Fruit fly (Drosophila melanogaster) whole organism, embryonic: ENCODE measurements around the gene CG17625.
A peak's percentile ranks its signal among the peaks of the same experiment; 100 is the strongest.

Experiments used
- B-H1 ChIP-seq: fragments of 200-800 bp; sonication (Bioruptor generic); IDR thresholded peaks from 3 replicates; pipeline ENCODE4 v1.3.6; 2022; ENCODE audit warnings: missing biosample characterization, missing genetic modification characterization
- CG10147 ChIP-seq: fragments of 200-800 bp; sonication (Bioruptor generic); optimal IDR thresholded peaks from 2 replicates; lab custom pipeline; 2019; ENCODE audit warnings: missing biosample characterization, mild to moderate bottlenecking, missing genetic modification characterization, moderate library complexity
- CG10431 ChIP-seq: fragments of 200-800 bp; sonication (Bioruptor generic); optimal IDR thresholded peaks from 3 replicates; lab custom pipeline; 2018; ENCODE audit warnings: missing biosample characterization, mild to moderate bottlenecking, missing genetic modification characterization
- CG10565 ChIP-seq: fragments of 200-800 bp; sonication (Bioruptor generic); optimal IDR thresholded peaks from 3 replicates; lab custom pipeline; 2016; ENCODE audit warnings: missing biosample characterization, mild to moderate bottlenecking, missing genetic modification characterization
- CG10959 ChIP-seq: fragments of 200-800 bp; sonication (Bioruptor generic); IDR thresholded peaks from 2 replicates; pipeline ENCODE4 v1.3.6; 2022; ENCODE audit warnings: missing biosample characterization, missing genetic modification characterization
- CG10979 ChIP-seq: fragments of 200-800 bp; sonication (Bioruptor generic); optimal IDR thresholded peaks from 2 replicates; lab custom pipeline; 2018; ENCODE audit warnings: missing biosample characterization, mild to moderate bottlenecking, missing genetic modification characterization, moderate library complexity
- CG12104 ChIP-seq: fragments of 200-800 bp; sonication (Bioruptor generic); optimal IDR thresholded peaks from 3 replicates; lab custom pipeline; 2016; ENCODE audit warnings: missing biosample characterization, missing genetic modification characterization
- CG12219 ChIP-seq: fragments of 200-800 bp; sonication (Bioruptor generic); optimal IDR thresholded peaks from 3 replicates; lab custom pipeline; 2018; ENCODE audit warnings: missing biosample characterization, mild to moderate bottlenecking, missing genetic modification characterization
- CG12236 ChIP-seq: fragments of 200-800 bp; sonication (Bioruptor generic); optimal IDR thresholded peaks from 2 replicates; lab custom pipeline; 2016; ENCODE audit warnings: missing biosample characterization, missing genetic modification characterization
- CG12299 ChIP-seq: fragments of 200-800 bp; sonication (Bioruptor generic); optimal IDR thresholded peaks from 2 replicates; lab custom pipeline; 2018; ENCODE audit warnings: missing biosample characterization, mild to moderate bottlenecking, missing genetic modification characterization
- CG1233 ChIP-seq: fragments of 200-800 bp; sonication (Bioruptor generic); optimal IDR thresholded peaks from 4 replicates; lab custom pipeline; 2018; ENCODE audit warnings: missing biosample characterization, mild to moderate bottlenecking, missing genetic modification characterization
- CG12744 ChIP-seq: fragments of 200-800 bp; sonication (Bioruptor generic); optimal IDR thresholded peaks from 2 replicates; lab custom pipeline; 2016; ENCODE audit warnings: missing biosample characterization, missing genetic modification characterization
- CG14710 ChIP-seq: fragments of 200-800 bp; sonication (Bioruptor generic); optimal IDR thresholded peaks from 3 replicates; lab custom pipeline; 2019; ENCODE audit warnings: missing biosample characterization, mild to moderate bottlenecking, missing genetic modification characterization, moderate library complexity
- CG15514 ChIP-seq: fragments of 200-800 bp; sonication (Bioruptor generic); optimal IDR thresholded peaks from 3 replicates; lab custom pipeline; 2017; ENCODE audit warnings: missing biosample characterization, missing genetic modification characterization, mild to moderate bottlenecking, moderate library complexity, missing genetic modification reagents
- CG1832 ChIP-seq: fragments of 200-800 bp; sonication (Bioruptor generic); optimal IDR thresholded peaks from 2 replicates; lab custom pipeline; 2017; ENCODE audit warnings: missing biosample characterization, mild to moderate bottlenecking, missing genetic modification characterization, inconsistent platforms
- CG2712 ChIP-seq: fragments of 200-800 bp; optimal IDR thresholded peaks from 3 replicates; lab custom pipeline; 2019; ENCODE audit warnings: missing biosample characterization, mild to moderate bottlenecking, missing genetic modification characterization, moderate library complexity
- CG34422 ChIP-seq: fragments of 200-800 bp; sonication (Bioruptor generic); IDR thresholded peaks from 3 replicates; pipeline ENCODE4 v1.3.6; 2022; ENCODE audit warnings: missing biosample characterization, missing genetic modification characterization
- CG4707 ChIP-seq: fragments of 200-800 bp; sonication (Bioruptor generic); optimal IDR thresholded peaks from 2 replicates; lab custom pipeline; 2018; ENCODE audit warnings: missing biosample characterization, mild to moderate bottlenecking, missing genetic modification characterization, moderate library complexity
- CG5245 ChIP-seq: fragments of 200-800 bp; sonication (Bioruptor generic); optimal IDR thresholded peaks from 3 replicates; lab custom pipeline; 2016; ENCODE audit warnings: missing biosample characterization, missing genetic modification characterization
- CG6854 ChIP-seq: fragments of 200-800 bp; sonication (Bioruptor generic); optimal IDR thresholded peaks from 3 replicates; lab custom pipeline; 2017; ENCODE audit warnings: missing biosample characterization, mild to moderate bottlenecking, missing genetic modification characterization
- CG9817 ChIP-seq: fragments of 200-800 bp; sonication (Bioruptor generic); optimal IDR thresholded peaks from 2 replicates; lab custom pipeline; 2018; ENCODE audit warnings: missing biosample characterization, mild to moderate bottlenecking, missing genetic modification characterization, moderate library complexity
- Chrac-16 ChIP-seq: fragments of 200-800 bp; sonication (Bioruptor generic); optimal IDR thresholded peaks from 3 replicates; lab custom pipeline; 2016; ENCODE audit warnings: missing biosample characterization, missing genetic modification characterization
- Fer2 ChIP-seq: fragments of 200-800 bp; sonication (Bioruptor generic); optimal IDR thresholded peaks from 2 replicates; lab custom pipeline; 2018; ENCODE audit warnings: missing biosample characterization, mild to moderate bottlenecking, missing genetic modification characterization, moderate library complexity
- Hmr ChIP-seq: fragments of 200-800 bp; sonication (Bioruptor generic); optimal IDR thresholded peaks from 3 replicates; lab custom pipeline; 2017; ENCODE audit warnings: mild to moderate bottlenecking, missing biosample characterization, missing genetic modification reagents, missing genetic modification characterization
- Lim3 ChIP-seq: fragments of 200-800 bp; sonication (Bioruptor generic); IDR thresholded peaks from 2 replicates; pipeline ENCODE4 v1.3.6; 2022; ENCODE audit warnings: missing biosample characterization, missing genetic modification characterization
- Med ChIP-seq: fragments of 200-800 bp; sonication (Bioruptor generic); peaks from one replicate; lab custom pipeline; 2016; ENCODE audit warnings: missing biosample characterization, missing genetic modification characterization, mild to moderate bottlenecking, inconsistent platforms, moderate library complexity
- Sin3A ChIP-seq: fragments of >200 bp; optimal IDR thresholded peaks from 2 replicates; lab custom pipeline; 2018
- Spps ChIP-seq: fragments of 200-800 bp; sonication (Bioruptor generic); optimal IDR thresholded peaks from 2 replicates; lab custom pipeline; 2018; ENCODE audit warnings: missing biosample characterization, mild to moderate bottlenecking, missing genetic modification characterization
- Sry-β ChIP-seq: fragments of 200-800 bp; sonication (Bioruptor generic); optimal IDR thresholded peaks from 2 replicates; lab custom pipeline; 2018; ENCODE audit warnings: missing biosample characterization, mild to moderate bottlenecking, missing genetic modification characterization, moderate library complexity
- Taf1 ChIP-seq: fragments of 200-800 bp; sonication (Bioruptor generic); IDR thresholded peaks from 2 replicates; pipeline ENCODE4 v1.3.6; 2022; ENCODE audit warnings: missing biosample characterization, missing genetic modification characterization
- al ChIP-seq: fragments of 200-800 bp; sonication (Bioruptor generic); IDR thresholded peaks from 2 replicates; pipeline ENCODE4 v1.3.6; 2022; ENCODE audit warnings: missing biosample characterization, missing genetic modification characterization
- ap ChIP-seq: fragments of 200-800 bp; sonication (Bioruptor generic); IDR thresholded peaks from 2 replicates; pipeline ENCODE4 v1.3.6; 2022; ENCODE audit warnings: missing biosample characterization, missing genetic modification characterization
- bab2 ChIP-seq: fragments of 200-800 bp; sonication (Bioruptor generic); optimal IDR thresholded peaks from 2 replicates; lab custom pipeline; 2016; ENCODE audit warnings: missing biosample characterization, missing genetic modification characterization
- bbx ChIP-seq: fragments of 200-800 bp; sonication (Bioruptor generic); IDR thresholded peaks from 2 replicates; pipeline ENCODE4 v1.3.6; 2022; ENCODE audit warnings: missing biosample characterization, missing genetic modification characterization; ENCODE audit not compliant: partially characterized antibody
- caup ChIP-seq: fragments of 200-800 bp; sonication (Bioruptor generic); optimal IDR thresholded peaks from 3 replicates; lab custom pipeline; 2017; ENCODE audit warnings: missing biosample characterization, mild to moderate bottlenecking, missing genetic modification characterization, moderate library complexity; ENCODE audit not compliant: severe bottlenecking
- dan ChIP-seq: fragments of 200-800 bp; sonication (Bioruptor generic); IDR thresholded peaks from 2 replicates; pipeline ENCODE4 v1.3.6; 2022; ENCODE audit warnings: missing biosample characterization, missing genetic modification characterization
- ewg ChIP-seq: fragments of 200-800 bp; sonication (Bioruptor generic); optimal IDR thresholded peaks from 3 replicates; lab custom pipeline; 2017; ENCODE audit warnings: mild to moderate bottlenecking, missing biosample characterization, missing genetic modification reagents, missing genetic modification characterization
- fru ChIP-seq: fragments of >200 bp; optimal IDR thresholded peaks from 2 replicates; lab custom pipeline; 2017
- gem ChIP-seq: fragments of 200-800 bp; sonication (Bioruptor generic); optimal IDR thresholded peaks from 2 replicates; lab custom pipeline; 2019; ENCODE audit warnings: missing biosample characterization, mild to moderate bottlenecking, missing genetic modification characterization, moderate library complexity
- gsb-n ChIP-seq: fragments of 200-800 bp; sonication (Bioruptor generic); optimal IDR thresholded peaks from 3 replicates; lab custom pipeline; 2018; ENCODE audit warnings: missing biosample characterization, mild to moderate bottlenecking, missing genetic modification characterization
- jing ChIP-seq: fragments of 200-800 bp; sonication (Bioruptor generic); optimal IDR thresholded peaks from 2 replicates; lab custom pipeline; 2018; ENCODE audit warnings: missing biosample characterization, mild to moderate bottlenecking, missing genetic modification characterization
- kni ChIP-seq: fragments of 200-800 bp; sonication (Bioruptor generic); optimal IDR thresholded peaks from 3 replicates; lab custom pipeline; 2017; ENCODE audit warnings: mild to moderate bottlenecking, missing biosample characterization, missing genetic modification reagents, missing genetic modification characterization
- lilli ChIP-seq: fragments of 200-800 bp; sonication (Bioruptor generic); optimal IDR thresholded peaks from 3 replicates; lab custom pipeline; 2016; ENCODE audit warnings: missing biosample characterization, missing genetic modification characterization
- lola ChIP-seq, 3 experiments: fragments of >200 bp in 2 of 3; fragments of 200-800 bp in 1 of 3; sonication (Bioruptor generic) in 1 of 3; optimal IDR thresholded peaks; 2 replicates each; lab custom pipeline; 2017 to 2019; ENCODE audit warnings: missing biosample characterization in 3 of 3, missing genetic modification characterization in 3 of 3, mild to moderate bottlenecking in 1 of 3, moderate library complexity in 1 of 3
- otp ChIP-seq: fragments of 200-800 bp; sonication (Bioruptor generic); IDR thresholded peaks from 3 replicates; pipeline ENCODE4, ENCODE4 v1.3.6; 2022; ENCODE audit warnings: missing biosample characterization, missing genetic modification characterization
- salm ChIP-seq: fragments of 200-800 bp; sonication (Bioruptor generic); optimal IDR thresholded peaks from 2 replicates; lab custom pipeline; 2018; ENCODE audit warnings: missing biosample characterization, mild to moderate bottlenecking, missing genetic modification characterization
- sima ChIP-seq: fragments of 200-800 bp; sonication (Bioruptor generic); optimal IDR thresholded peaks from 2 replicates; lab custom pipeline; 2016; ENCODE audit warnings: missing biosample characterization, missing genetic modification characterization
- sob ChIP-seq: fragments of 200-800 bp; sonication (Bioruptor generic); IDR thresholded peaks from 2 replicates; pipeline ENCODE4 v1.3.6; 2022; ENCODE audit warnings: missing biosample characterization, missing genetic modification characterization
- ssp ChIP-seq: fragments of 200-800 bp; sonication (Bioruptor generic); IDR thresholded peaks from 2 replicates; pipeline ENCODE4 v1.3.6; 2022; ENCODE audit warnings: missing biosample characterization, missing genetic modification characterization
- vnd ChIP-seq: fragments of 200-800 bp; sonication (Bioruptor generic); IDR thresholded peaks from 3 replicates; pipeline ENCODE4 v1.3.6; 2022; ENCODE audit warnings: missing biosample characterization, missing genetic modification characterization; ENCODE audit not compliant: partially characterized antibody
- wdn ChIP-seq: fragments of 200-800 bp; sonication (Bioruptor generic); IDR thresholded peaks from 2 replicates; pipeline ENCODE4 v1.3.6; 2022; ENCODE audit warnings: missing biosample characterization, missing genetic modification characterization

CG17625 gene

DNA sequence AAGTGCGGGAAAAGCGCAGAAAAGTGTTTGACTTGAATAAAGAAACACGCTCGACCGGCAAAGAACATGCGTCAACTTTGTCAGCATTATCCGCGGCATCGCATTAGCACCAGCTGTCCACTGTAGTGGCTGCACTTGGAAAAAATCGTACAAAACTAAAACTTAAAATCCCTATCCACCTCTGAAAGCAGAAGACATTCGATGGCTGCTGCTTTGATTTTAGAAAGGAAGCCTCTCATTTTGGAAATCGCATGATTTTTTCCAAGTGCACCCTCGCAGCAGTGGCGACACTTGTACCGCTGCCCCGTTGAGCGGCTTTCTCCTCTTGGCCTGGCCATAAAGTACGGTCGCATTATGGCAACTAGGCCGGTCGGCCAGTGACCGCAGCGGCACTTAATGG, 22.4 kb upstream of the CG17625 start (continued):
- peak; percentile 31 for TF ChIP-seq CG12219 (GFP tag; lab: Kevin White, UChicago)
- TF ChIP-seq Lim3 (GFP tag; lab: Robert Waterston, UW) = no peak
- no peak for TF ChIP-seq CG1832
- TF ChIP-seq B-H1 = no peak
- no peak for TF ChIP-seq fru
- no peak for TF ChIP-seq Sin3A (lab: Kevin White, UChicago)
- TF ChIP-seq wdn (GFP tag; lab: Robert Waterston, UW) = 0 out of 2 replicates have a peak, but pooled peaks have one; percentile 27
- TF ChIP-seq CG4707 (GFP tag; lab: Kevin White, UChicago) = peak; percentile 17
- TF ChIP-seq dan (GFP tag; lab: Robert Waterston, UW) = no peak
- no peak for TF ChIP-seq Sry-β (GFP tag; lab: Kevin White, UChicago)
- TF ChIP-seq CG12299 (tag; lab: Kevin White, UChicago) = no peak
- TF ChIP-seq CG10147 (GFP tag; lab: Kevin White, UChicago) = no peak
- TF ChIP-seq CG12236 (GFP tag; lab: Kevin White, UChicago) = peak; percentile 37
- no peak for TF ChIP-seq kni (GFP tag; lab: Kevin White, UChicago)
- TF ChIP-seq Taf1 (GFP tag; lab: Robert Waterston, UW) = no peak
- TF ChIP-seq ap = peak; percentile 38; the same call in 1 of the 2 replicates
- peak; percentile 3 for TF ChIP-seq jing (GFP tag; lab: Kevin White, UChicago)
- TF ChIP-seq sob (GFP tag; lab: Robert Waterston, UW) = peak; percentile 30; the same call in 1 of the 2 replicates
- peak; percentile 88 for TF ChIP-seq Med
- no peak for TF ChIP-seq CG10431
- TF ChIP-seq Fer2 (tag; lab: Kevin White, UChicago) = no peak
- TF ChIP-seq vnd (GFP tag; lab: Robert Waterston, UW) = no peak
- no peak for TF ChIP-seq lola (GFP tag; optimal IDR thresholded peaks at IDR 0.05; lab: Kevin White, UChicago)
- TF ChIP-seq CG34422 (GFP tag; lab: Robert Waterston, UW) = peak; percentile 55; the same call in 1 of the 3 replicates
- peak; percentile 53 for TF ChIP-seq ssp (GFP tag; lab: Robert Waterston, UW)
- no peak for TF ChIP-seq caup (GFP tag; lab: Kevin White, UChicago)
- 0 out of 2 replicates have a peak, but pooled peaks have one; percentile 17 for TF ChIP-seq al
- no peak for TF ChIP-seq sima
- no peak for TF ChIP-seq CG12744 (GFP tag; lab: Kevin White, UChicago)
- TF ChIP-seq CG2712 (tag; lab: Kevin White, UChicago) = peak; percentile 45
- peak; percentile 55 for TF ChIP-seq CG10979
- TF ChIP-seq CG10565 (GFP tag; lab: Kevin White, UChicago) = no peak
- TF ChIP-seq ewg (GFP tag; lab: Kevin White, UChicago) = peak; percentile 43
- no peak for TF ChIP-seq Spps (tag; lab: Kevin White, UChicago)
- TF ChIP-seq CG10959 (GFP tag; lab: Robert Waterston, UW) = 0 out of 2 replicates have a peak, but pooled peaks have one; percentile 43
- TF ChIP-seq Hmr = peak; percentile 14
- peak; percentile 63 for TF ChIP-seq gem
- TF ChIP-seq CG9817 (tag; lab: Kevin White, UChicago) = peak; percentile 28
- no peak for TF ChIP-seq CG15514 (GFP tag; lab: Kevin White, UChicago)
- TF ChIP-seq CG14710 (tag; lab: Kevin White, UChicago) = peak; percentile 0
- TF ChIP-seq gsb-n (tag; lab: Kevin White, UChicago) = no peak
- TF ChIP-seq CG5245 (GFP tag; lab: Kevin White, UChicago) = peak; percentile 51
- no peak for TF ChIP-seq CG1233 (GFP tag; lab: Kevin White, UChicago)
- TF ChIP-seq bbx (GFP tag; lab: Robert Waterston, UW) = no peak
- peak; percentile 65; the same call in 2 of the 3 replicates for TF ChIP-seq otp (GFP tag; lab: Robert Waterston, UW)
- TF ChIP-seq CG6854 = no peak
- no peak for TF ChIP-seq CG12104 (GFP tag; lab: Kevin White, UChicago)
- peak; percentile 24 for TF ChIP-seq Chrac-16 (GFP tag; lab: Kevin White, UChicago)
- peak; percentile 36 for TF ChIP-seq lilli
- no peak for TF ChIP-seq salm
- peak; percentile 44 for TF ChIP-seq bab2 (GFP tag; lab: Kevin White, UChicago)
